Fruit fly (Drosophila melanogaster) S2 (cell line): Measurements from ENCODE around the gene Wnk.

Source experiments
- CG8478 ChIP-seq: fragments of >200 bp; optimal IDR thresholded peaks from 2 replicates; lab custom pipeline; 2018
- CTCF ChIP-seq, 2 experiments: fragments of >200 bp; optimal IDR thresholded peaks; 2 replicates each; lab custom pipeline; 2018

DNA sequence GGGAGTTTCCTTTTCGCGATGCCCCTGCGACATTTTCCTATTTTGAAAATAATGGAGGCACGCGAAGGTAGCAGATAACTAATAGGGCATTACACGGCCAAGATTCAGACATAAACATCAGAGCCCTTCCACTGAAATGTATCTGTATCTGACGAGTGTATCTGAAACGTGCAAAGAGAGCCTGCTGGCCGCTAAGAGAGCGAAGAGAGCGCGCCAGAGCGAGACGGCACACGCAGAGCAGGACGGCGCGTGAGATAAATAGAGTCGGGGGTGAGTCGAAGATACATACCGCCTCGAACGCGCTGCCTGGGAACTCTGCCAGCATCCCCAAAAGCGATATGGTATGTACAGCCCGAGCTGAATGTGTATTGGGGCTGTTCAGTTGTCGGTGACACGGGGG is 30.0 kb upstream of the Wnk start:
- TF ChIP-seq CG8478 (lab: Kevin White, UChicago) = no peak
- peak in 1 of 2 experiments; percentile 3 for TF ChIP-seq CTCF (optimal IDR thresholded peaks at IDR 0.05; lab: Kevin White, UChicago)
